Worm (Caenorhabditis elegans) whole organism, L4/young adult: ENCODE data around the gene F22E5.11.
"Not testable (repeated sequence)": the region's sequence is repeated elsewhere in the genome, so short reads cannot be mapped to it uniquely, and the experiment has no call there.

Experiments
- W03F9.2 ChIP-seq: fragments of 150-350 bp; optimal IDR thresholded peaks from 2 replicates; lab custom pipeline; 2014; ENCODE audit warnings: missing biosample characterization, missing genetic modification characterization
- dao-5 ChIP-seq: sonication (generic microtip); optimal IDR thresholded peaks from 2 replicates; lab custom pipeline; 2016; ENCODE audit warnings: missing genotype, missing genetic modification characterization, moderate library complexity, missing compliant biosample characterization
- him-1 ChIP-seq: sonication (generic microtip); optimal IDR thresholded peaks from 2 replicates; lab custom pipeline; 2016; ENCODE audit warnings: missing genotype, missing genetic modification reagents, missing genetic modification characterization, missing compliant biosample characterization

The F22E5.11 gene

DNA sequence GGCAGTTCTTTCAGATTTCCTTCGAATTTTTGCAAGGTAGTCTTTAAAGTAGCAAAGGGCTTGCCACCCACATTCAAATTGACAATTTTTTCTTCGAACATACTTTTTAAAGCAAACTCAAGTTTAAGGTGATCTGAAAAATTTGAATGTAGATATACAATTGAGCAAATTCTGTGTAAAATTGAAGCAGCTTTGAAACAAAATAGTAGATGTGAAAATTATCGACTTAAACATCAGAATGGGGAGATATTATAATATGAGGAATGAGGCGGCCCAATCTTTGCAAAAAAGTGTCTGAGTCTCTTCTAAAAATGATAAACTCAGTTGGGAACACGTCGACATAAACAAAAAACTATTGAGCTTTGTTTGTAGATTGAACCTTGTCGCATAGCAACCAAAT is at the start of gene F22E5.11:
Gene F22E5.11, minus strand, starts transcription at position 101 of the 400 bp plus-strand sequence.
- no peak for TF ChIP-seq dao-5 (tag; lab: Kevin White, UChicago)
- no peak for TF ChIP-seq W03F9.2 (tag; lab: Kevin White, UChicago)
- TF ChIP-seq him-1 (tag; lab: Kevin White, UChicago), result no peak

DNA sequence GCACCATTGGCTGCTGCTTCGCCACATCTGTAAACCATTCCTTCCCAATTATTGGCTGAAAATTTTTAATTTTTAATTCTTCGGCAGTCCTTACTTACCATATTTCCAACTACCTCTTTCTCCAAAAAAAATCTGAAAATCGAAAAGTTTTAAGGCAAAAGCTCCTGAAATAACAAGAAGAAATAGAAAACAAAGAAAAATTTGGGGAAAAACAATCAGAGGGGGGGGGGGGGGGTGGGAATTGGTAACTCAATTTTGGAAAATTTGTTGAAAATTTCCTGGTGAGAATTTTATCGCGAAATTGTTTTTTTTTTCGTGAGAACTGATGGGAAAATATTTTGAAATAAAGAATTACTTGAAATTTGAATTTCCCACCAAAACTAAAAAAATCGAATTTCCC is 48.1 kb upstream of the F22E5.11 start, which contains the start of gene set-11:
Gene set-11, minus strand, starts transcription at position 101 of the 400 bp plus-strand sequence.
- TF ChIP-seq W03F9.2 (tag; lab: Kevin White, UChicago), result no peak
- TF ChIP-seq him-1 (tag; lab: Kevin White, UChicago), result no peak
- no peak for TF ChIP-seq dao-5 (tag; lab: Kevin White, UChicago)

DNA sequence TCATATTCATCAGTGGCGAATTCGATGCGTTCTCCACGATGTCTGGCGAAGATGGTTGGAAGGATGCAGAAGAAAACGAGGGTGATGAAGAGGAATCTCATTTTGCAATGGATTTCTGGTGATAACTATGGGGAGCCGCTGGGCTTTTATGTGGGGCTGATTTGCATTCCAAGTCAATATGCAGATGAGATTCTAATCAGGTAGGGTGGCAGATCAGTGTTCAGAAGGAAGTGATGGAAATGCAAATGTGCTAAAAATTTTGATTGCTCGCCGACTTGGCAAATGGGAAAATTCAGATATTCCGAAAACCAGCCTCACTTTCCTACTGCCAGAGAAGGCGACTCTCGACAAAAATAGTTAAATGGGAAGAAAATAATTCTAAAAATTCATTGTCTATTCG is 45.7 kb upstream of the F22E5.11 start, which contains the start of gene nspf-3:
Gene nspf-3, minus strand, starts transcription at position 101 of the 400 bp plus-strand sequence.
- TF ChIP-seq W03F9.2 (tag; lab: Kevin White, UChicago) (no peak), him-1 (tag; lab: Kevin White, UChicago) (no peak), dao-5 (tag; lab: Kevin White, UChicago) (no peak)

DNA sequence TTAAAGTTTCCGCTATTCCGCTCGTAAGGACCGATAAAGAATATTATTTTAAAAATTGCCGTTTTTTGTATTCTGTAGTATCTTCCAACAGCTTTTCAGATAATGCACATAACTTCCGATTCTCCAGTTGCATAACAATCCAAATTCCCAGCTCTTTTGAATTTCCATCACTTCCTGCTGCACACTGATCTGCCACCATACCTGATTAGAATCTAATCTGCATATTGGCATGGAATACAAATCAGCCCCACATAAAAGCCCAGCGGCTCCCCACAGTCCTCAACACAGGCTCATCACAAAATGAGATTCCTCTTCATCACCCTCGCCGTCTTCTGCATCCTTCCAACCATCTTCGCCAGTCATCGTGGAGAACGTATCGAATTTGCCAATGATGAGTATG is 44.2 kb upstream of the F22E5.11 start, which contains the start of gene nspf-2:
Gene nspf-2, plus strand, starts transcription at position 301 of the 400 bp plus-strand sequence.
- not testable (repeated sequence) for TF ChIP-seq dao-5, him-1, W03F9.2 (tag; lab: Kevin White, UChicago)

- no peak for TF ChIP-seq W03F9.2 (tag; lab: Kevin White, UChicago)
- no peak for TF ChIP-seq him-1 (tag; lab: Kevin White, UChicago)
- no peak for TF ChIP-seq dao-5 (tag; lab: Kevin White, UChicago)
These were observed 42.7 kb upstream of the F22E5.11 start, which contains the start of the genes sup-9 and nspf-1 for ce11 chrII:2686985-2687675. Gene sup-9 (minus strand): TSS chrII:2687027. Gene nspf-1 (plus strand): TSS chrII:2687625.

- no peak for TF ChIP-seq dao-5 (tag; lab: Kevin White, UChicago)
- TF ChIP-seq him-1 (tag; lab: Kevin White, UChicago), result no peak
- no peak for TF ChIP-seq W03F9.2 (tag; lab: Kevin White, UChicago)
These were observed 40.4 kb upstream of the F22E5.11 start for ce11 chrII:2684783-2685182.

ce11 chrII:2684208-2684607 is 39.8 kb upstream of the F22E5.11 start, which contains the start of gene ceh-87:
Gene ceh-87 (minus strand): TSS chrII:2684308.
- TF ChIP-seq W03F9.2 (tag; lab: Kevin White, UChicago) (no peak), dao-5 (tag; lab: Kevin White, UChicago) (no peak), him-1 (tag; lab: Kevin White, UChicago) (no peak)

- no peak for TF ChIP-seq dao-5 (tag; lab: Kevin White, UChicago)
- no peak for TF ChIP-seq him-1 (tag; lab: Kevin White, UChicago)
- no peak for TF ChIP-seq W03F9.2 (tag; lab: Kevin White, UChicago)
These were observed 36.7 kb upstream of the F22E5.11 start, which contains the start of gene F34D6.1 for ce11 chrII:2681118-2681517. Gene F34D6.1 (minus strand): TSS chrII:2681218.

- no peak for TF ChIP-seq him-1 (tag; lab: Kevin White, UChicago)
- TF ChIP-seq dao-5 (tag; lab: Kevin White, UChicago), result no peak
- no peak for TF ChIP-seq W03F9.2 (tag; lab: Kevin White, UChicago)
These were observed 33.3 kb upstream of the F22E5.11 start, which contains the start of gene F22E5.17 for ce11 chrII:2677534-2678168. Gene F22E5.17 (plus strand): TSS chrII:2678041.

DNA sequence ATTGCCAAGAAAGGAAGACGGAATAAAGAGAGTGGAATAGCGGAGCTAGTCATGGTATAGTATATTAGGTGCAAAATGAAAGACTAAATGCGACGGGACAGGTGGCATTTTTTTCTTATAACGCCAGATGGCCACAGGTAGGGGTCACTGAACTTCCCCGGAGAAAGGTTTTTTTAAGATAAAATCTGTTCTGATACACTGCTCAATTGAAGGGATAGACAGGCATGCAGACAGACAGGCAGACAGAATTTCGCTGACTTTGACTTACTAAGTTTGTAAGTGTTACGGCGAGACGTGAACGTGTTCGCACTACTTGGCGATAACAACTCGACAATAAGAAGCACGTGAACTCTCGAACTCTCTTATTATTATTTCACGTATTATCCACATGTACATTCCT is 29.1 kb upstream of the F22E5.11 start, which contains the start of the genes F22E5.20 and F22E5.1:
Gene F22E5.20, minus strand, starts transcription at position 101 of the 400 bp plus-strand sequence.
Gene F22E5.1, plus strand, starts transcription at position 242 of the 400 bp plus-strand sequence.
- TF ChIP-seq W03F9.2, him-1, dao-5 (tag; lab: Kevin White, UChicago): not testable (repeated sequence)

DNA sequence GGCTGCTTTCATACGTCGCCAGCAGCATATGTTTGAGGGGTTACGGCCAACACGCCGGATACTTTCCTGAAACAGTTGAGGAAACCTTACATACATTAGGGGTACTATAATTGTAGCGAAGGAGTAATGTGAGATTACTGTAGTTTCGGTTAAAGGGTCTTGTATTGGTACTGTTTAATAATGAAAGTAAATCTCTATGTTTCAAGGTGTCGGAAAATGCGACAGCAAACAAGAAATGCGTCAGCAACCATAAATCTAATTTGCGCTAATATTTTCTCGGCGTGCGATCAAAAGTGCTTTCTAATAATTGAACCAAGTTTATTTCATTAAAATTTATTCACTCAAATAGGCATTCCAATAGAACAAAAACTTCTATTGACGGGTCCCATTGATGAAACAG is 27.9 kb upstream of the F22E5.11 start, which contains the start of gene sri-57:
Gene sri-57, minus strand, starts transcription at position 101 of the 400 bp plus-strand sequence.
- not testable (repeated sequence) for TF ChIP-seq dao-5, W03F9.2, him-1 (tag; lab: Kevin White, UChicago)

DNA sequence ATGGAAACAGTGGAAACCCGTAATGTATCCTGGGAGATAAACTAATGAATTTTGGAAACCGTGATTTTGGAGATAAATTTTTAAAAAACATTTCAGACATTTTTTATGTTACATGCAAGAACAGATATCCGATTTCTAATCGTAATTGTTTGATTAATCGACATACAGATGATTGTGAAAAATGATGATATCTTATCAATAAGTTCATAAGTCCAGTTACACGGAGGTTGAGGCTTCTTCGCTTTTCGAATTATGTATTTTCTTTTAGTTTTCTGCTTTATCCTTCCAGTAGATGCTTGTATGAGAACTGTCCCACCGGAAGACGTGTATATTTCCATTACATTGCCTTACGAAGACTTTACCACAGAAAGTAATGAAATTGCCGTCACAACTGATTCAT is 21.2 kb upstream of the F22E5.11 start, which contains the start of gene F22E5.22:
Gene F22E5.22, plus strand, starts transcription at position 301 of the 400 bp plus-strand sequence.
- no peak for TF ChIP-seq dao-5 (tag; lab: Kevin White, UChicago)
- no peak for TF ChIP-seq W03F9.2 (tag; lab: Kevin White, UChicago)
- TF ChIP-seq him-1 (tag; lab: Kevin White, UChicago), result no peak
